Fruit fly (Drosophila melanogaster): ENCODE results near the gene RhoL.

RhoL gene

dm6 chr3R:9548769-9549168, 46.4 kb upstream of the RhoL start:
- no peak for TF ChIP-seq Vsx2 (GFP tag; optimal IDR thresholded peaks at IDR 0.05; ENCODE audit: partially characterized antibody)
- no peak for TF ChIP-seq fru (GFP tag; optimal IDR thresholded peaks at IDR 0.05)

dm6 chr3R:9546808-9547381, 44.5 kb upstream of the RhoL start:
- no peak for TF ChIP-seq Hr83 (GFP tag; optimal IDR thresholded peaks at IDR 0.05; ENCODE audit: poor library complexity, severe bottlenecking)
- TF ChIP-seq Dfd (GFP tag; optimal IDR thresholded peaks at IDR 0.05), result peak; percentile 82

DNA sequence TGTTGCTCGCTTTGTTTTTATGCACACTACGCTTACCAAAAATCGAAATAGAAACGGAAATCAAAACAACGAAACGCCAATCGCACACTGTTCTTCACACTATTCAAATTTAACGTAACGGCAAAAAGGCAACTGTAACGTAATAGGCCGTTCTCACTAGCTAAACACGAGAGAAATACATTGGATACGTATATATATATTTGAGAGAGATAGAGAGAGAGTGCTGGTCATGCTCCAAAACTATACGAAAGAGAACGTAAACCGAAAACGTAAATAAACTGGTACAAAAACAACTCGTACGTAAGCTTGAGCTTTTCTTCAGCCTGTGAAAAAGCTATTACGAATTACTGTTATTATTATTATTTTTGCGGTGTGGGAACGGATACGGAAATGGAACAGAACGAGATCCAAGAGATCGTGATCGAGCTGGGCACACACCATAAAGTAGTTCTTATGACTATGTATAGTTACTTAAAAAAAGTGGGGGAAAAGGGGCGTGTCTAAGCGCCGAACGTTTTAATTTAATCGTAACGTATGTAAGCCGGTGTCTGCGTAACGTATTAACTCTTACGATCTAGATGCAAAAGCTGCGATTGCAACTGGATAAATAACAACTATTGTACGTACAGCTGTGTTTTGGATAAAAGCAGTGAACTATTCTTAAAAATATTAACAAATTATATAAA, 41.3 kb upstream of the RhoL start:
- TF ChIP-seq Dfd (GFP tag; optimal IDR thresholded peaks at IDR 0.05) (no peak), N (GFP tag; optimal IDR thresholded peaks at IDR 0.05) (peak; percentile 29), woc (GFP tag; optimal IDR thresholded peaks at IDR 0.05) (no peak), usp (GFP tag; optimal IDR thresholded peaks at IDR 0.05) (no peak)

- TF ChIP-seq pan (optimal IDR thresholded peaks at IDR 0.05) (no peak), dmrt93B (GFP tag; optimal IDR thresholded peaks at IDR 0.05) (no peak), dl (GFP tag; optimal IDR thresholded peaks at IDR 0.05; ENCODE audit: insufficient read depth in 1 of 2, partially characterized antibody in 2 of 2) (peak; percentile 80 to 85), Dif (GFP tag; optimal IDR thresholded peaks at IDR 0.05; ENCODE audit: partially characterized antibody) (peak; percentile 85), Vsx2 (GFP tag; optimal IDR thresholded peaks at IDR 0.05; ENCODE audit: partially characterized antibody) (peak; percentile 36), Hr78 (GFP tag; optimal IDR thresholded peaks at IDR 0.05) (no peak)
Measured at dm6 chr3R:9534595-9535217, 32.3 kb upstream of the RhoL start.

DNA sequence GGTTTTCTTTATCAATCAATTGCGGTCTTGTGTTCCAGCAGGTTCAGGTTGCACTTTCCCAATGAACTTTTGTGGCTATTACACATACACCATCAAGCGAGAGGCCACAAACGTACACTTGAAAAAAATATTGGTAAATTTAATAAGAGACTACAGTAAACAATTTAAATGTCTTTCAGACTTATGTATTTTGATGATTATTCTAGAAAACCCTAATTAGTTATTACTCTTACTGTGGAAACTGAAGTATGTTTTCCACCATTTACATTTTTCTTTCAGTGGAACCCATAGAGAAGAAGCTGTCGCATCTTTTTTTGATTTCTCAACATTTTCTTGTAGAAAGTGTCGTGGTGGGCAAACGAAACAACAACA, 31.7 kb upstream of the RhoL start:
- TF ChIP-seq Jra (GFP tag; optimal IDR thresholded peaks at IDR 0.05), result peak; percentile 65
- peak; percentile 70 for TF ChIP-seq CG32264 (GFP tag; optimal IDR thresholded peaks at IDR 0.05)
- no peak for TF ChIP-seq Mio (GFP tag; optimal IDR thresholded peaks at IDR 0.05)
- no peak for TF ChIP-seq Hr78 (GFP tag; optimal IDR thresholded peaks at IDR 0.05)
- TF ChIP-seq rgr (GFP tag; optimal IDR thresholded peaks at IDR 0.05), result peak; percentile 90
- TF ChIP-seq dl (GFP tag; optimal IDR thresholded peaks at IDR 0.05; ENCODE audit: insufficient read depth in 1 of 2, partially characterized antibody in 2 of 2), result no peak
- peak; percentile 89 for TF ChIP-seq fru (GFP tag; optimal IDR thresholded peaks at IDR 0.05)
- TF ChIP-seq Myc (optimal IDR thresholded peaks at IDR 0.05), result no peak
- peak; percentile 80 for TF ChIP-seq HLH106 (tag; optimal IDR thresholded peaks at IDR 0.05)
- peak; percentile 63 for TF ChIP-seq dmrt93B (GFP tag; optimal IDR thresholded peaks at IDR 0.05)
- TF ChIP-seq br (GFP tag; optimal IDR thresholded peaks at IDR 0.05), result peak; percentile 87
- TF ChIP-seq OdsH (GFP tag; optimal IDR thresholded peaks at IDR 0.05), result peak; percentile 85
- TF ChIP-seq foxo (GFP tag; optimal IDR thresholded peaks at IDR 0.05), result peak in 1 of 2 experiments; percentile 84
- peak; percentile 7 for TF ChIP-seq CG9705 (GFP tag; optimal IDR thresholded peaks at IDR 0.05)
- TF ChIP-seq lola (GFP tag; optimal IDR thresholded peaks at IDR 0.05), result no peak
- TF ChIP-seq GATAd (GFP tag; optimal IDR thresholded peaks at IDR 0.05), result peak; percentile 6
- TF ChIP-seq h (GFP tag; optimal IDR thresholded peaks at IDR 0.05), result peak; percentile 77
- TF ChIP-seq Vsx2 (GFP tag; optimal IDR thresholded peaks at IDR 0.05; ENCODE audit: partially characterized antibody), result no peak
- TF ChIP-seq tai (GFP tag; optimal IDR thresholded peaks at IDR 0.05), result peak; percentile 81
- no peak for TF ChIP-seq Abd-B (GFP tag; optimal IDR thresholded peaks at IDR 0.05)
- no peak for TF ChIP-seq Dfd (GFP tag; optimal IDR thresholded peaks at IDR 0.05)
- TF ChIP-seq sv (GFP tag; optimal IDR thresholded peaks at IDR 0.05), result peak; percentile 85
- TF ChIP-seq psq (GFP tag; optimal IDR thresholded peaks at IDR 0.05), result peak; percentile 66
- TF ChIP-seq ey (GFP tag; optimal IDR thresholded peaks at IDR 0.05), result peak; percentile 88
- TF ChIP-seq pan (optimal IDR thresholded peaks at IDR 0.05), result no peak
- peak; percentile 69 for TF ChIP-seq dsf (GFP tag; optimal IDR thresholded peaks at IDR 0.05; ENCODE audit: borderline replicate concordance)
- TF ChIP-seq woc (GFP tag; optimal IDR thresholded peaks at IDR 0.05), result peak; percentile 66
- TF ChIP-seq CrebA (GFP tag; optimal IDR thresholded peaks at IDR 0.05; ENCODE audit: borderline replicate concordance), result no peak
- TF ChIP-seq brk (GFP tag; optimal IDR thresholded peaks at IDR 0.05), result peak; percentile 77
- TF ChIP-seq sage (GFP tag; optimal IDR thresholded peaks at IDR 0.05), result peak; percentile 50
- peak; percentile 87 for TF ChIP-seq Hnf4 (GFP tag; optimal IDR thresholded peaks at IDR 0.05)
- peak; percentile 84 for TF ChIP-seq Sp1 (GFP tag; optimal IDR thresholded peaks at IDR 0.05)
- TF ChIP-seq usp (GFP tag; optimal IDR thresholded peaks at IDR 0.05), result no peak
